Worm (Caenorhabditis elegans): ENCODE results near the gene K11H12.3.

K11H12.3 gene

DNA sequence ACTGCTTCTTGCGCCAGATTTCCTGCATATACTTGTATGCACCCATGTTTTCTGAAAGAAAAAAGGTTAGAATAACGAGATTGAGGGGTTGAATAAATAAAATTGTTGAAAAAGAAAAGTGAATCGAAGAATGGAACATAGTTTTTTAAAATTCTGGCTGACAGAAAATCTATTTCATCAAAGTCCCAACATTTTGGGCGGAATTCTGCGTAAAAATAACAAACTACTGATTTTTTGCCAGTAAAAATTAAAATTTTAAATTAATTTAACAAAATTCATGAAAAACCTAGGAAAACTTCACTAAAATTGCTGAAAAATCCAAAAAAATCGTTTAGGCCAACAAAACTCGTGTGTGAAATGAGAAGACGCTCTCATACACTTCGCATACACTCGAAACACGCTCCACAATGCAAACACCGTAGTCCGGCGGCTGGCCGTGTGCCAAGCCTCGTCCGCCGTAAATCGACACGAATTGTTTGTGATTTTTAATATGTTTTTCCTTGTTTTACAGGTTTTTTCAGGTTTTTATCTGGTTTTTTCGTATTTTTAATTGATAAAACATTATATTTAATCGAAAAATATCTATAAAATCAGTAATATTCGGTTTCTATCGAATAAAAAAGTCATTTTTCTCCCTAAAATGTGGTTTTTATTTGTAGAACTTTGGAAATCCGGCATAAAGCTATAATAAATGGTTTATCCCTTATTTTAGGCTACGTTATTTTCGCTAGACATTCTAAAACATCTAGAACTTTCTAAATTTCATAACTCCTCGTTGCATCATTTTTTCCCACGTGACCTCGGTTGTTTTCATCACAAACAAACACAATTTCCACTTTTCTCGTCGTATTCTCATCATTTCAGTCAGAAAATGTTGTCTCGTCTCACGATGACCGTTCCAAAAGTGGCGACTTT is 18.5 kb downstream of the K11H12.3 start, which contains the start of the genes rpl-15 and K11H12.8:
TSS of gene rpl-15 (minus strand) at position 51 of the 915 bp plus-strand sequence.
TSS of gene K11H12.8 (plus strand) at position 865 of the 915 bp plus-strand sequence.
- TF ChIP-seq ceh-31 (tag; optimal IDR thresholded peaks at IDR 0.05) (peak; percentile 99), ceh-30 (tag; optimal IDR thresholded peaks at IDR 0.05) (peak; percentile 65), T23F11.4 (GFP tag; optimal IDR thresholded peaks at IDR 0.05) (peak; percentile 74), ceh-14 (tag; optimal IDR thresholded peaks at IDR 0.05) (peak; percentile 98), ceh-34 (tag; optimal IDR thresholded peaks at IDR 0.05) (peak; percentile 100), pat-9 (tag; optimal IDR thresholded peaks at IDR 0.05) (peak; percentile 94), ceh-6 (GFP tag; optimal IDR thresholded peaks at IDR 0.05) (peak; percentile 73), Y22D7AL.16 (tag; optimal IDR thresholded peaks at IDR 0.05) (peak; percentile 80), unc-86 (tag; optimal IDR thresholded peaks at IDR 0.05) (peak; percentile 98), mec-3 (tag; optimal IDR thresholded peaks at IDR 0.05; ENCODE audit: borderline replicate concordance) (no peak), fkh-6 (tag; optimal IDR thresholded peaks at IDR 0.05) (peak; percentile 75), rnt-1 (tag; optimal IDR thresholded peaks at IDR 0.05) (peak; percentile 99), ceh-22 (tag; optimal IDR thresholded peaks at IDR 0.05) (no peak), ceh-45 (GFP tag; IDR thresholded peaks at IDR 0.05) (peak; percentile 88), ref-2 (tag; optimal IDR thresholded peaks at IDR 0.05) (peak; percentile 99), ahr-1 (tag; optimal IDR thresholded peaks at IDR 0.05) (peak; percentile 88), hlh-30 (tag; optimal IDR thresholded peaks at IDR 0.05; ENCODE audit: insufficient read depth) (peak; percentile 94), hlh-8 (tag; optimal IDR thresholded peaks at IDR 0.05) (peak; percentile 93), ttx-3 (tag; optimal IDR thresholded peaks at IDR 0.05) (peak; percentile 86), tbx-7 (tag; optimal IDR thresholded peaks at IDR 0.05) (peak; percentile 80), lim-6 (tag; optimal IDR thresholded peaks at IDR 0.05) (peak; percentile 91), syd-9 (tag; optimal IDR thresholded peaks at IDR 0.05) (peak; percentile 89), F13H6.1 (tag; optimal IDR thresholded peaks at IDR 0.05) (peak; percentile 92), unc-55 (GFP tag; optimal IDR thresholded peaks at IDR 0.05) (peak; percentile 84), pqm-1 (tag; optimal IDR thresholded peaks at IDR 0.05) (peak; percentile 98), sox-2 (GFP tag; IDR thresholded peaks at IDR 0.05) (peak; percentile 82), sox-4 (tag; optimal IDR thresholded peaks at IDR 0.05) (peak; percentile 84), dmd-4 (tag; optimal IDR thresholded peaks at IDR 0.05; ENCODE audit: borderline replicate concordance) (peak; percentile 47), K09A11.1 (tag; optimal IDR thresholded peaks at IDR 0.05; ENCODE audit: insufficient read depth) (peak; percentile 85), tbx-2 (tag; optimal IDR thresholded peaks at IDR 0.05) (peak; percentile 99), madf-2 (tag; optimal IDR thresholded peaks at IDR 0.05) (peak; percentile 90), hlh-13 (GFP tag; optimal IDR thresholded peaks at IDR 0.05) (peak; percentile 30), C08G9.2 (tag; optimal IDR thresholded peaks at IDR 0.05) (peak; percentile 89), sdc-2 (tag; optimal IDR thresholded peaks at IDR 0.05) (peak; percentile 85), dve-1 (tag; optimal IDR thresholded peaks at IDR 0.05) (peak; percentile 99), elt-2 (tag; optimal IDR thresholded peaks at IDR 0.05) (peak; percentile 98), ceh-9 (tag; optimal IDR thresholded peaks at IDR 0.05) (no peak), pag-3 (tag; optimal IDR thresholded peaks at IDR 0.05; ENCODE audit: borderline replicate concordance) (peak; percentile 89), fax-1 (tag; optimal IDR thresholded peaks at IDR 0.05) (peak; percentile 84), nfya-1 (tag; optimal IDR thresholded peaks at IDR 0.05) (peak; percentile 99), pax-1 (tag; optimal IDR thresholded peaks at IDR 0.05) (peak; percentile 92), che-1 (tag; optimal IDR thresholded peaks at IDR 0.05) (peak; percentile 71), eyg-1 (tag; optimal IDR thresholded peaks at IDR 0.05) (peak; percentile 82), zip-5 (tag; optimal IDR thresholded peaks at IDR 0.05) (peak; percentile 82), nhr-11 (tag; optimal IDR thresholded peaks at IDR 0.05) (peak; percentile 61), hlh-15 (tag; optimal IDR thresholded peaks at IDR 0.05) (peak; percentile 56), ceh-18 (tag; optimal IDR thresholded peaks at IDR 0.05) (peak; percentile 99), unc-3 (GFP tag; conservative IDR thresholded peaks at IDR 0.05) (peak; percentile 87), unc-3 (tag; optimal IDR thresholded peaks at IDR 0.05) (peak; percentile 95), ama-1 (optimal IDR thresholded peaks at IDR 0.05) (no peak), odd-2 (tag; optimal IDR thresholded peaks at IDR 0.05) (peak; percentile 19)
